Worm (Caenorhabditis elegans) whole organism, L3 larva: ENCODE results near the gene Y43F8C.17.

Experiments used
- fos-1 ChIP-seq: fragments of 150-350 bp; optimal IDR thresholded peaks from 2 replicates; lab custom pipeline; 2014; ENCODE audit warnings: missing biosample characterization, missing genetic modification characterization
- nhr-28 ChIP-seq: fragments of 150-350 bp; optimal IDR thresholded peaks from 2 replicates; lab custom pipeline; 2014; ENCODE audit warnings: missing biosample characterization, missing genetic modification characterization
- snpc-4 ChIP-seq: fragments of 150-350 bp; optimal IDR thresholded peaks from 2 replicates; lab custom pipeline; 2014; ENCODE audit warnings: missing biosample characterization, missing genetic modification characterization
- unc-62 ChIP-seq: fragments of 150-350 bp; sonication (generic microtip); optimal IDR thresholded peaks from 4 replicates; lab custom pipeline; 2014; ENCODE audit warnings: missing biosample characterization, missing genetic modification reagents, missing genetic modification characterization
- ztf-11 ChIP-seq: fragments of 150-350 bp; optimal IDR thresholded peaks from 2 replicates; lab custom pipeline; 2014; ENCODE audit warnings: missing biosample characterization, missing genetic modification characterization

ce11 chrV:19737458-19737857 is 21.5 kb downstream of the Y43F8C.17 start, which contains the start of gene W04E12.7:
- no peak for TF ChIP-seq nhr-28 (tag; lab: Kevin White, UChicago)
- no peak for TF ChIP-seq snpc-4 (tag; lab: Kevin White, UChicago)
- no peak for TF ChIP-seq unc-62 (GFP tag; lab: Kevin White, UChicago)
- no peak for TF ChIP-seq ztf-11 (tag; lab: Kevin White, UChicago)
- TF ChIP-seq fos-1 (tag; lab: Kevin White, UChicago): no peak
